Fruit fly (Drosophila melanogaster) whole organism, prepupa: ENCODE data around the gene Cyp4d21.

Source experiments
- CG10631 ChIP-seq: fragments of 200-800 bp; sonication (Bioruptor generic); optimal IDR thresholded peaks from 2 replicates; lab custom pipeline; 2016; ENCODE audit warnings: missing biosample characterization, missing genetic modification characterization
- CG11294 ChIP-seq: fragments of 200-800 bp; sonication (Bioruptor generic); IDR thresholded peaks from 2 replicates; pipeline ENCODE4 v1.3.6; 2022; ENCODE audit warnings: missing biosample characterization, missing genetic modification characterization
- CG16779 ChIP-seq: fragments of 200-800 bp; sonication (Bioruptor generic); optimal IDR thresholded peaks from 3 replicates; lab custom pipeline; 2017; ENCODE audit warnings: missing biosample characterization, mild to moderate bottlenecking, missing genetic modification characterization
- CG3919 ChIP-seq: fragments of 200-800 bp; sonication (Bioruptor generic); optimal IDR thresholded peaks from 3 replicates; lab custom pipeline; 2016; ENCODE audit warnings: missing biosample characterization, missing genetic modification characterization
- CG6163 ChIP-seq: fragments of 200-800 bp; sonication (Bioruptor generic); IDR thresholded peaks from 3 replicates; pipeline ENCODE4 v1.3.6; 2022; ENCODE audit warnings: missing biosample characterization, missing genetic modification characterization
- CG6854 ChIP-seq: fragments of 200-800 bp; sonication (Bioruptor generic); optimal IDR thresholded peaks from 2 replicates; lab custom pipeline; 2017; ENCODE audit warnings: missing biosample characterization, mild to moderate bottlenecking, missing genetic modification characterization
- Eip75B ChIP-seq: fragments of 200-800 bp; sonication (Bioruptor generic); optimal IDR thresholded peaks from 3 replicates; lab custom pipeline; 2016; ENCODE audit warnings: missing biosample characterization, missing genetic modification characterization
- Met ChIP-seq: fragments of 200-800 bp; sonication (Bioruptor generic); optimal IDR thresholded peaks from 3 replicates; lab custom pipeline; 2016; ENCODE audit warnings: missing biosample characterization, missing genetic modification characterization

DNA sequence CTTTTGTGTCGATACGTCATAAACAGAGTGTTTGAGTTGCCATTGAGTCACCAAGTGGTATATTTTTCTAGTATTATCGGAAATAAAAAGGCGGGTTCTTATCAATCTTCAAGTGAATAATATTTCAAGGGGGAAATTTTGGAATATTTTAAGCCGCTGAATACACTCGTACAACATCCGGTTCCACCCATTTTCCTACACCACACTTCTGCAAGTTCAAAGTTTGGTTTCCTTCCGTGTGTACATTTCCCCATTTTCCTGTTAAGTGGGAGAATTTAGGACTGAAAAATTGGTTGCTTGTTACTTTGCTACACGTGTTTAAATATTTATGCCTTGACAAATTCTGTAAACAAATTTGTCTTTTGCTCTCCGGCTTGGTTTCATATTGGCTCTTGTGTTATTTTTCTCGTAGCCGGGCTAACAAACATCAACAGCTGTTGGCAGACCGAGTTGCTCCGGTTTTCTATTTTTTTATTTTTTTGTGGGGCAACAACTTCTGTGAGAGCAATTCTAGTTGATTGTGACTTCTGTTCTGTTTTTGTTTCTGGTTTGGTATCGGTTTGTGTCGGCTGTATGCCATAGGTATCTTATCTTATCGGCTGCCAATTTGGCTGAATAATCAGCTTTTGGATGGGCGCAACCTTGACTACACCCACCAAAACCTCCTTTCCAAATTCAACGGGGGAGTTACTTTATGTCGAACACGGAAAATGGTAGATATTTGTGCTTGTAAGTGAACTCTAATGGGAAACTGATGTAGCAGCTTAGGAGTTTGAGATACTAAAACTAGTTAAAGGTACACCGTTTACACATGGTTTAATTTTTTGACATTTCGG lies 33.5 kb upstream of the Cyp4d21 start:
- TF ChIP-seq CG10631 (GFP tag; lab: Kevin White, UChicago) = no peak
- TF ChIP-seq CG6163 = no peak
- TF ChIP-seq CG16779 (tag; lab: Kevin White, UChicago) = no peak
- TF ChIP-seq CG6854 (GFP tag; lab: Kevin White, UChicago) = no peak
- TF ChIP-seq Met = no peak
- TF ChIP-seq Eip75B (GFP tag; lab: Kevin White, UChicago) = no peak
- no peak for TF ChIP-seq CG11294
- no peak for TF ChIP-seq CG3919 (GFP tag; lab: Kevin White, UChicago)
